Worm (Caenorhabditis elegans): Measurements from ENCODE around the gene R02D5.6.

DNA sequence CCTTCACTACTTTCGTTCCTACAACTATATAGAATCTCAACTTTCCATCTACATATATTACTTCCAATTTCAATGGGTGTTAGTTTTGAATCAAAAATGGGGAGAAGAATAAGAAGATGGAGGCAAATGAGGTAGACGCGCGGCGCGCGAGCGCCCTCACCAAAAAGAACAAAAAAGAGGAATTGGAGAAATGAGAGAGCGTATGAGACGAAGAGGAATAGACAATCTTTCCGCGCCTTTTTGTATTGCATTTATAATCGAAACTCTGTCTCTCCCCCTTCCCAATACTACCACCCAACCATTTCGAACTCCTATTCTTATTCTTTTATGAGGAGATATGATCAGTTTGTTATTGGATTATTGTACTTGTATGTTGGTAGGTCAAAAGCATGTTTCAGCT is 17.4 kb downstream of the R02D5.6 start:
- TF ChIP-seq rnt-1 (tag; optimal IDR thresholded peaks at IDR 0.05): no peak
- TF ChIP-seq pqm-1 (tag; optimal IDR thresholded peaks at IDR 0.05): no peak
- TF ChIP-seq nfya-1 (tag; optimal IDR thresholded peaks at IDR 0.05): no peak
